Worm (Caenorhabditis elegans) whole organism, L3 larva: ENCODE data around the gene C53B7.3.

Experiments
- ceh-82 ChIP-seq: fragments of 150-350 bp; optimal IDR thresholded peaks from 2 replicates; lab custom pipeline; 2014; ENCODE audit warnings: missing biosample characterization, missing genetic modification characterization
- egl-27 ChIP-seq: sonication (generic microtip); optimal IDR thresholded peaks from 4 replicates; lab custom pipeline; 2017; ENCODE audit warnings: missing biosample characterization, missing genetic modification reagents, missing genetic modification characterization
- elt-3 ChIP-seq, 3 experiments: fragments of 150-350 bp in 1 of 3; sonication (generic microtip) in 2 of 3; optimal IDR thresholded peaks; 2 replicates in 2 of 3; 4 replicates in 1 of 3; lab custom pipeline; 2014 to 2017; ENCODE audit warnings: missing biosample characterization in 3 of 3, missing genetic modification characterization in 3 of 3
- nhr-237 ChIP-seq: fragments of 150-350 bp; optimal IDR thresholded peaks from 2 replicates; lab custom pipeline; 2014; ENCODE audit warnings: missing biosample characterization, missing genetic modification characterization
- nhr-28 ChIP-seq: fragments of 150-350 bp; optimal IDR thresholded peaks from 2 replicates; lab custom pipeline; 2014; ENCODE audit warnings: missing biosample characterization, missing genetic modification characterization
- nhr-67 ChIP-seq: fragments of 150-350 bp; optimal IDR thresholded peaks from 2 replicates; lab custom pipeline; 2014; ENCODE audit warnings: missing biosample characterization, missing genetic modification characterization
- pqm-1 ChIP-seq: fragments of 150-350 bp; optimal IDR thresholded peaks from 2 replicates; lab custom pipeline; 2017; ENCODE audit warnings: missing biosample characterization, missing genetic modification characterization, inconsistent platforms
- tbx-2 ChIP-seq: sonication (generic microtip); optimal IDR thresholded peaks from 2 replicates; lab custom pipeline; 2016; ENCODE audit warnings: mild to moderate bottlenecking, missing genetic modification characterization, missing compliant biosample characterization
- unc-39 ChIP-seq: sonication (generic microtip); optimal IDR thresholded peaks from 4 replicates; lab custom pipeline; 2017; ENCODE audit warnings: missing biosample characterization, missing genetic modification characterization
- unc-62 ChIP-seq: fragments of 150-350 bp; sonication (generic microtip); optimal IDR thresholded peaks from 4 replicates; lab custom pipeline; 2014; ENCODE audit warnings: missing biosample characterization, missing genetic modification reagents, missing genetic modification characterization
- ztf-11 ChIP-seq: fragments of 150-350 bp; optimal IDR thresholded peaks from 2 replicates; lab custom pipeline; 2014; ENCODE audit warnings: missing biosample characterization, missing genetic modification characterization
- ztf-4 ChIP-seq: fragments of 150-350 bp; optimal IDR thresholded peaks from 2 replicates; lab custom pipeline; 2014; ENCODE audit warnings: missing biosample characterization, missing genetic modification characterization

DNA sequence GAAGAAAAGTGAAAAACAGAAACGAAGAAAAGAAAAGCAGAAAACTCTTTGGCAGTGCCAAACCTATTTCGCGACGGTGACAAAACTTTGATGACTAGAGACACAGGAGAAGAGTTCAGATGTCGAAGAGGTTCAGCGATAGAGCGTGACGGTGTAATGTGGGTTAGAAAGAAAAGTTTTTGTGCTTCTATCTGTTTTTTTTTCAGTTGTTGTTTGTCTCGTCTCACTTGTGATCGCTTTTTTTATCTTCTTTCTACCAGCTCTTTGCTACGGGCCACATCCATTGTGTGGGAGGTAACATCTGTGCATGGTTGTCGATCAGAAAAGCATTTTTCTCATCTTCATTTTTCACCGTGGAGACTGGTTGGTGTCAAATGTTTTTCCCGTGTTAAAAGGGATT lies 18.7 kb upstream of the C53B7.3 start, which contains the start of gene F41B4.1:
- TF ChIP-seq elt-3 (tag; optimal IDR thresholded peaks at IDR 0.05; lab: Kevin White, UChicago) (no peak), unc-62 (GFP tag; lab: Kevin White, UChicago) (no peak), egl-27 (tag; lab: Kevin White, UChicago) (no peak), ztf-11 (tag; lab: Kevin White, UChicago) (no peak), ztf-4 (tag; lab: Kevin White, UChicago) (no peak), nhr-237 (tag; lab: Kevin White, UChicago) (no peak), pqm-1 (tag; lab: Kevin White, UChicago) (no peak), nhr-28 (no peak), tbx-2 (tag; lab: Kevin White, UChicago) (no peak), nhr-67 (no peak), unc-39 (no peak), ceh-82 (no peak)
